Worm (Caenorhabditis elegans): ENCODE results near the gene srsy-1.

srsy-1 gene

DNA sequence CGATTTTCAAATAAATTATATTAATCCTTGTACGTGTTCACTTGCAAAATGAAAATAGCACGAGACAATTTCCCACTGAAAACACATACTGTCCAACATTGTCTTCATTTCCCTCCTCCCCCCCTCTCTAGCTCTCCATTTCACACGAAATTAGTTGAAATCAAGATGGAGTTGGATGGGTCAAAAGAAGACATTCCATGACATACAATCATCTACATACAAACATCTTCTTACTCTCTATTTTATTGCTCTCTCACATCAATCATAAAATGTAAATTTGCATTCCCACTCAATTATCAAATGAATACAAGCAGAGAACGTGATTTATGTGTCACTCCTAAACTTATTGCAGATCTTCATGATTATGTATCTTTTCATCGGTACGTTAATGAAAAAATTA, at the start of gene srsy-1:
Gene srsy-1 (plus strand): TSS at position 301 of the 400 bp plus-strand sequence.
- TF ChIP-seq dmd-4 (tag; optimal IDR thresholded peaks at IDR 0.05) (no peak), nhr-10 (tag; optimal IDR thresholded peaks at IDR 0.05) (no peak), lin-11 (tag; optimal IDR thresholded peaks at IDR 0.05) (no peak), sma-3 (GFP tag; optimal IDR thresholded peaks at IDR 0.05) (no peak), gmeb-1 (tag; optimal IDR thresholded peaks at IDR 0.05) (no peak), nhr-77 (tag; optimal IDR thresholded peaks at IDR 0.05) (no peak), sma-9 (GFP tag; optimal IDR thresholded peaks at IDR 0.05) (no peak), sma-9 (tag; optimal IDR thresholded peaks at IDR 0.05) (no peak), unc-39 (tag; optimal IDR thresholded peaks at IDR 0.05) (no peak), crh-2 (tag; optimal IDR thresholded peaks at IDR 0.05) (no peak), elt-3 (tag; optimal IDR thresholded peaks at IDR 0.05) (no peak), ZK546.5 (tag; optimal IDR thresholded peaks at IDR 0.05) (no peak), skn-1 (tag; optimal IDR thresholded peaks at IDR 0.05) (no peak), peb-1 (tag; optimal IDR thresholded peaks at IDR 0.05) (no peak), ztf-1 (GFP tag; conservative IDR thresholded peaks at IDR 0.05) (no peak)

ce11 chrII:5066967-5067366, 48.9 kb upstream of the srsy-1 start:
- TF ChIP-seq nhr-10 (tag; optimal IDR thresholded peaks at IDR 0.05) (no peak), nhr-21 (tag; optimal IDR thresholded peaks at IDR 0.05) (no peak), nhr-129 (tag; optimal IDR thresholded peaks at IDR 0.05) (no peak), nhr-6 (tag; optimal IDR thresholded peaks at IDR 0.05) (no peak), ztf-4 (tag; optimal IDR thresholded peaks at IDR 0.05) (no peak), lin-13 (GFP tag; optimal IDR thresholded peaks at IDR 0.05) (no peak), unc-39 (tag; optimal IDR thresholded peaks at IDR 0.05) (no peak), lin-39 (tag; optimal IDR thresholded peaks at IDR 0.05) (no peak), sma-3 (GFP tag; optimal IDR thresholded peaks at IDR 0.05) (no peak), alr-1 (tag; optimal IDR thresholded peaks at IDR 0.05) (no peak)

ce11 chrII:5067927-5068326, 47.9 kb upstream of the srsy-1 start, which contains the start of gene C27A2.8:
C27A2.8 (minus strand) TSS chrII:5068043.
- TF ChIP-seq lin-11 (tag; optimal IDR thresholded peaks at IDR 0.05) (no peak), C34F6.9 (tag; optimal IDR thresholded peaks at IDR 0.05) (no peak), nhr-129 (tag; optimal IDR thresholded peaks at IDR 0.05) (no peak), unc-62 (GFP tag; optimal IDR thresholded peaks at IDR 0.05) (no peak), nhr-237 (tag; optimal IDR thresholded peaks at IDR 0.05) (no peak), mab-5 (tag; optimal IDR thresholded peaks at IDR 0.05) (no peak), ZK546.5 (tag; optimal IDR thresholded peaks at IDR 0.05) (no peak), F13H6.1 (tag; optimal IDR thresholded peaks at IDR 0.05) (no peak), elt-3 (tag; optimal IDR thresholded peaks at IDR 0.05) (no peak), lin-39 (tag; optimal IDR thresholded peaks at IDR 0.05) (no peak), nhr-21 (tag; optimal IDR thresholded peaks at IDR 0.05) (no peak)

ce11 chrII:5069525-5069924, 46.3 kb upstream of the srsy-1 start, which contains the start of gene idpb-2:
idpb-2 (minus strand) TSS chrII:5069625.
- no peak for TF ChIP-seq peb-1 (tag; optimal IDR thresholded peaks at IDR 0.05)
- TF ChIP-seq sma-3 (GFP tag; optimal IDR thresholded peaks at IDR 0.05): no peak

DNA sequence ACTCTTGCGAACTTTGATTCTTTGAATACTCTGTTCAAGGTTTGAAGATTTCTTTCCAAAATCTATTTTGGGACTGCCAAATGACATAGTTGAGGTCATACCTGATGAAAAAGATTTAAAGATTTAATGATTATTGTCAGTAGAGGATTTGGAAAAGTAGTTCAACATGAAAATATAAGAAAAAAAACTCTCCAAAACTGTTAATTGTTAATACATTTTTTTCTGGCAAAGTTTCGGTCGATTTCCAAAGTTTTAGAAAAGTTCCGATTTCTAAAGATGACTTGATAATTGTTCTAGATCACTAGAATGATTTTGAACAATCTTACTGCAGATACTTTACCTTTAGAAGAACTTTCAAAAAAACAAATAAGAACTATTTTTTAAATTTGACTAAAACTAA, 44.6 kb upstream of the srsy-1 start, which contains the start of gene C27A2.7:
Gene C27A2.7 (minus strand): TSS at position 101 of the 400 bp plus-strand sequence.
- TF ChIP-seq elt-3 (tag; optimal IDR thresholded peaks at IDR 0.05): no peak

ce11 chrII:5081124-5081913, 34.5 kb upstream of the srsy-1 start, which contains the start of gene dsh-2:
dsh-2 (minus strand) TSS chrII:5081174.
- TF ChIP-seq unc-62 (GFP tag; optimal IDR thresholded peaks at IDR 0.05): no peak
- TF ChIP-seq nhr-25 (tag; optimal IDR thresholded peaks at IDR 0.05): peak; percentile 85
- peak; percentile 47 for TF ChIP-seq nhr-129 (tag; optimal IDR thresholded peaks at IDR 0.05)
- TF ChIP-seq nhr-23 (tag; optimal IDR thresholded peaks at IDR 0.05): no peak
- no peak for TF ChIP-seq aly-2 (tag; optimal IDR thresholded peaks at IDR 0.05)
- peak; percentile 30 for TF ChIP-seq lin-13 (GFP tag; optimal IDR thresholded peaks at IDR 0.05)
- peak; percentile 57 for TF ChIP-seq C34F6.9 (tag; optimal IDR thresholded peaks at IDR 0.05)
- TF ChIP-seq nhr-21 (tag; optimal IDR thresholded peaks at IDR 0.05): peak; percentile 44
- no peak for TF ChIP-seq ama-1 (optimal IDR thresholded peaks at IDR 0.05)
- no peak for TF ChIP-seq dmd-4 (tag; optimal IDR thresholded peaks at IDR 0.05)
- TF ChIP-seq nhr-6 (tag; optimal IDR thresholded peaks at IDR 0.05): peak; percentile 46
- TF ChIP-seq F13H6.1 (tag; optimal IDR thresholded peaks at IDR 0.05): peak; percentile 18
- no peak for TF ChIP-seq elt-3 (tag; optimal IDR thresholded peaks at IDR 0.05)
- peak; percentile 41 for TF ChIP-seq ceh-16 (tag; optimal IDR thresholded peaks at IDR 0.05)
- peak; percentile 81 for TF ChIP-seq gmeb-1 (tag; optimal IDR thresholded peaks at IDR 0.05)
- no peak for TF ChIP-seq nhr-11 (tag; optimal IDR thresholded peaks at IDR 0.05)
- TF ChIP-seq egl-27 (tag; optimal IDR thresholded peaks at IDR 0.05): no peak
- TF ChIP-seq zag-1 (tag; optimal IDR thresholded peaks at IDR 0.05): no peak
- TF ChIP-seq sma-3 (GFP tag; optimal IDR thresholded peaks at IDR 0.05): peak; percentile 43
- TF ChIP-seq mbf-1 (tag; optimal IDR thresholded peaks at IDR 0.05): no peak
- no peak for TF ChIP-seq ztf-11 (tag; optimal IDR thresholded peaks at IDR 0.05)
- TF ChIP-seq mdl-1 (tag; optimal IDR thresholded peaks at IDR 0.05): no peak
- no peak for TF ChIP-seq snpc-4 (tag; optimal IDR thresholded peaks at IDR 0.05)
- no peak for TF ChIP-seq skn-1 (tag; optimal IDR thresholded peaks at IDR 0.05)
- TF ChIP-seq lsy-2 (tag; optimal IDR thresholded peaks at IDR 0.05): peak in 1 of 2 experiments; percentile 71
- peak; percentile 38 for TF ChIP-seq sma-9 (GFP tag; optimal IDR thresholded peaks at IDR 0.05)
- no peak for TF ChIP-seq sma-9 (tag; optimal IDR thresholded peaks at IDR 0.05)
- peak; percentile 76 for TF ChIP-seq crh-2 (tag; optimal IDR thresholded peaks at IDR 0.05)
